Worm (Caenorhabditis elegans) whole organism, L1 larva: ENCODE data around the gene B0250.7.
A peak's percentile ranks its signal among the peaks of the same experiment; 100 is the strongest.

Experiments used
- C04F5.9 ChIP-seq: sonication (generic microtip); optimal IDR thresholded peaks from 2 replicates; lab custom pipeline; 2016; ENCODE audit warnings: missing genetic modification characterization, missing compliant biosample characterization
- F16B12.6 ChIP-seq: fragments of 150-350 bp; optimal IDR thresholded peaks from 2 replicates; lab custom pipeline; 2014; ENCODE audit warnings: missing biosample characterization, missing genetic modification characterization
- Y116A8C.19 ChIP-seq: sonication (generic microtip); optimal IDR thresholded peaks from 2 replicates; lab custom pipeline; 2016; ENCODE audit warnings: missing compliant biosample characterization, missing genetic modification characterization, borderline replicate concordance
- aha-1 ChIP-seq: fragments of 150-350 bp; optimal IDR thresholded peaks from 2 replicates; lab custom pipeline; 2014; ENCODE audit warnings: missing biosample characterization, missing genetic modification characterization
- alr-1 ChIP-seq: fragments of 200-800 bp; sonication (Bioruptor generic); optimal IDR thresholded peaks from 2 replicates; lab custom pipeline; 2018; ENCODE audit warnings: borderline replicate concordance, mild to moderate bottlenecking, missing genetic modification characterization, missing compliant biosample characterization
- ama-1 ChIP-seq: fragments of 150-350 bp; optimal IDR thresholded peaks from 2 replicates; lab custom pipeline; 2014
- blmp-1 ChIP-seq: fragments of 150-350 bp; optimal IDR thresholded peaks from 2 replicates; lab custom pipeline; 2014; ENCODE audit warnings: missing biosample characterization, missing genetic modification characterization
- ceh-8 ChIP-seq: fragments of 200-800 bp; sonication (Bioruptor generic); optimal IDR thresholded peaks from 2 replicates; lab custom pipeline; 2018; ENCODE audit warnings: mild to moderate bottlenecking, missing genetic modification characterization, moderate library complexity, missing compliant biosample characterization
- ceh-82 ChIP-seq, 3 experiments: fragments of 150-350 bp in 1 of 3; sonication (generic microtip) in 2 of 3; optimal IDR thresholded peaks; 2 replicates each; lab custom pipeline; 2014 to 2017; ENCODE audit warnings: missing biosample characterization in 3 of 3, missing genetic modification characterization in 3 of 3
- ceh-90 ChIP-seq: sonication (generic microtip); optimal IDR thresholded peaks from 2 replicates; lab custom pipeline; 2016; ENCODE audit warnings: missing genetic modification characterization, missing compliant biosample characterization
- dpl-1 ChIP-seq, 3 experiments: fragments of 150-350 bp in 2 of 3; sonication (generic microtip) in 1 of 3; optimal IDR thresholded peaks; 2 replicates each; lab custom pipeline; 2014 to 2017; ENCODE audit warnings: missing biosample characterization in 3 of 3, missing genetic modification characterization in 3 of 3, missing genetic modification reagents in 3 of 3
- efl-1 ChIP-seq, 4 experiments: fragments of 150-350 bp; optimal IDR thresholded peaks in 3 of 4; peaks in 1 of 4; 1 replicate in 1 of 4; 2 replicates in 3 of 4; lab custom pipeline; 2014; ENCODE audit warnings: missing biosample characterization in 2 of 4, missing genetic modification characterization in 2 of 4, missing genetic modification reagents in 2 of 4
- elt-2 ChIP-seq: sonication (generic microtip); optimal IDR thresholded peaks from 2 replicates; lab custom pipeline; 2016; ENCODE audit warnings: missing genetic modification characterization, mild to moderate bottlenecking, inconsistent platforms, missing compliant biosample characterization, missing genetic modification reagents
- ets-5 ChIP-seq: fragments of 200-800 bp; sonication (Bioruptor generic); IDR thresholded peaks from 2 replicates; pipeline ENCODE4 v1.3.6; 2022; ENCODE audit warnings: missing genetic modification characterization, missing compliant biosample characterization
- fkh-4 ChIP-seq: sonication (generic microtip); optimal IDR thresholded peaks from 2 replicates; lab custom pipeline; 2016; ENCODE audit warnings: missing compliant biosample characterization, missing genetic modification characterization, borderline replicate concordance
- fkh-8 ChIP-seq: sonication (generic microtip); optimal IDR thresholded peaks from 2 replicates; lab custom pipeline; 2016; ENCODE audit warnings: mild to moderate bottlenecking, missing genetic modification characterization, missing compliant biosample characterization
- grh-1 ChIP-seq: fragments of 200-800 bp; sonication (Bioruptor generic); IDR thresholded peaks from 2 replicates; pipeline ENCODE4 v1.3.6; 2022; ENCODE audit warnings: missing genetic modification reagents, missing genetic modification characterization, missing compliant biosample characterization
- hlh-4 ChIP-seq: sonication (generic microtip); optimal IDR thresholded peaks from 2 replicates; lab custom pipeline; 2016; ENCODE audit warnings: mild to moderate bottlenecking, missing genetic modification characterization, missing compliant biosample characterization
- hpl-2 ChIP-seq: fragments of 150-350 bp; optimal IDR thresholded peaks from 2 replicates; lab custom pipeline; 2014; ENCODE audit warnings: missing biosample characterization, missing genetic modification reagents, missing genetic modification characterization
- irx-1 ChIP-seq: sonication (generic microtip); optimal IDR thresholded peaks from 2 replicates; lab custom pipeline; 2016; ENCODE audit warnings: missing genetic modification characterization, missing compliant biosample characterization
- isw-1 ChIP-seq: fragments of 200-800 bp; sonication (Bioruptor generic); IDR thresholded peaks from 2 replicates; pipeline ENCODE4 v1.3.6; 2022; ENCODE audit warnings: missing genetic modification characterization, missing compliant biosample characterization
- jun-1 ChIP-seq: fragments of 150-350 bp; optimal IDR thresholded peaks from 2 replicates; lab custom pipeline; 2014; ENCODE audit warnings: missing biosample characterization, missing genetic modification reagents, missing genetic modification characterization
- lin-14 ChIP-seq: fragments of 200-800 bp; sonication (Bioruptor generic); optimal IDR thresholded peaks from 2 replicates; lab custom pipeline; 2018; ENCODE audit warnings: mild to moderate bottlenecking, missing genetic modification characterization, moderate library complexity, missing compliant biosample characterization
- lin-35 ChIP-seq, 2 experiments: fragments of 150-350 bp; optimal IDR thresholded peaks; 2 replicates each; lab custom pipeline; 2014; ENCODE audit warnings: missing biosample characterization in 2 of 2, missing genetic modification characterization in 2 of 2, missing genetic modification reagents in 2 of 2
- lir-3 ChIP-seq: sonication (generic microtip); optimal IDR thresholded peaks from 2 replicates; lab custom pipeline; 2016; ENCODE audit warnings: mild to moderate bottlenecking, missing genetic modification characterization, moderate library complexity, missing compliant biosample characterization; ENCODE audit not compliant: poor library complexity
- mab-9 ChIP-seq: fragments of 200-800 bp; sonication (Bioruptor generic); IDR thresholded peaks from 2 replicates; pipeline ENCODE4 v1.3.6; 2022; ENCODE audit warnings: missing genetic modification reagents, missing genetic modification characterization, missing compliant biosample characterization
- mdl-1 ChIP-seq, 2 experiments: fragments of 150-350 bp; optimal IDR thresholded peaks; 2 replicates each; lab custom pipeline; 2014 to 2017; ENCODE audit warnings: missing biosample characterization in 2 of 2, missing genetic modification characterization in 2 of 2, inconsistent platforms in 1 of 2
- mef-2 ChIP-seq: fragments of 150-350 bp; optimal IDR thresholded peaks from 2 replicates; lab custom pipeline; 2014; ENCODE audit warnings: missing biosample characterization, missing genetic modification characterization
- mep-1 ChIP-seq: fragments of 150-350 bp; optimal IDR thresholded peaks from 2 replicates; lab custom pipeline; 2014; ENCODE audit warnings: missing biosample characterization, missing genetic modification characterization
- nhr-11 ChIP-seq: fragments of 150-350 bp; optimal IDR thresholded peaks from 2 replicates; lab custom pipeline; 2014; ENCODE audit warnings: missing biosample characterization, missing genetic modification characterization
- nhr-19 ChIP-seq: fragments of 200-800 bp; sonication (Bioruptor generic); conservative IDR thresholded peaks from 2 replicates; pipeline ENCODE4 v1.3.6; 2022; ENCODE audit warnings: missing genetic modification characterization, missing compliant biosample characterization
- nhr-237 ChIP-seq: fragments of 150-350 bp; optimal IDR thresholded peaks from 2 replicates; lab custom pipeline; 2014; ENCODE audit warnings: missing biosample characterization, missing genetic modification characterization
- nhr-47 ChIP-seq: sonication (generic microtip); optimal IDR thresholded peaks from 2 replicates; lab custom pipeline; 2016; ENCODE audit warnings: mild to moderate bottlenecking, missing genetic modification characterization, moderate library complexity, missing compliant biosample characterization
- nhr-76 ChIP-seq: sonication (generic microtip); optimal IDR thresholded peaks from 2 replicates; lab custom pipeline; 2017; ENCODE audit warnings: missing biosample characterization, missing genetic modification characterization
- pag-3 ChIP-seq: sonication (generic microtip); optimal IDR thresholded peaks from 2 replicates; lab custom pipeline; 2017; ENCODE audit warnings: missing genetic modification characterization, mild to moderate bottlenecking, missing compliant biosample characterization, antibody characterized with exemption, borderline replicate concordance; ENCODE audit not compliant: insufficient read depth
- pax-3 ChIP-seq: fragments of 200-800 bp; sonication (Bioruptor generic); optimal IDR thresholded peaks from 2 replicates; lab custom pipeline; 2018; ENCODE audit warnings: mild to moderate bottlenecking, missing genetic modification characterization, moderate library complexity, missing compliant biosample characterization
- snpc-4 ChIP-seq: fragments of 150-350 bp; optimal IDR thresholded peaks from 2 replicates; lab custom pipeline; 2014; ENCODE audit warnings: missing biosample characterization, missing genetic modification characterization
- snu-23 ChIP-seq: sonication (generic microtip); optimal IDR thresholded peaks from 2 replicates; lab custom pipeline; 2016; ENCODE audit warnings: missing genetic modification characterization, missing compliant biosample characterization
- sptf-1 ChIP-seq: fragments of 150-350 bp; optimal IDR thresholded peaks from 2 replicates; lab custom pipeline; 2014; ENCODE audit warnings: missing biosample characterization, missing genetic modification characterization
- swsn-7 ChIP-seq: sonication (generic microtip); optimal IDR thresholded peaks from 2 replicates; lab custom pipeline; 2016; ENCODE audit warnings: missing genetic modification characterization, missing compliant biosample characterization
- tbx-2 ChIP-seq: sonication (generic microtip); optimal IDR thresholded peaks from 2 replicates; lab custom pipeline; 2016; ENCODE audit warnings: missing genetic modification characterization, missing compliant biosample characterization
- unc-130 ChIP-seq: fragments of 150-350 bp; optimal IDR thresholded peaks from 2 replicates; lab custom pipeline; 2017; ENCODE audit warnings: missing biosample characterization, missing genetic modification characterization, inconsistent platforms
- unc-62 ChIP-seq: fragments of 150-350 bp; optimal IDR thresholded peaks from 2 replicates; lab custom pipeline; 2014; ENCODE audit warnings: missing biosample characterization, missing genetic modification reagents, missing genetic modification characterization
- unc-86 ChIP-seq: sonication (generic microtip); optimal IDR thresholded peaks from 2 replicates; lab custom pipeline; 2016; ENCODE audit warnings: missing genetic modification characterization, missing compliant biosample characterization
- unc-98 ChIP-seq: fragments of 200-800 bp; sonication (Bioruptor generic); IDR thresholded peaks from 2 replicates; pipeline ENCODE4 v1.3.6; 2022; ENCODE audit warnings: missing genetic modification characterization, missing compliant biosample characterization
- vab-15 ChIP-seq: sonication (generic microtip); optimal IDR thresholded peaks from 2 replicates; lab custom pipeline; 2017; ENCODE audit warnings: missing genotype, mild to moderate bottlenecking, missing genetic modification characterization, missing compliant biosample characterization
- xbp-1 ChIP-seq: sonication (generic microtip); optimal IDR thresholded peaks from 2 replicates; lab custom pipeline; 2016; ENCODE audit warnings: missing genetic modification characterization, missing compliant biosample characterization
- ztf-4 ChIP-seq: fragments of 150-350 bp; optimal IDR thresholded peaks from 2 replicates; lab custom pipeline; 2014; ENCODE audit warnings: missing biosample characterization, missing genetic modification characterization

Gene B0250.7

ce11 chrV:20497537-20497936, 21.7 kb upstream of the B0250.7 start:
- TF ChIP-seq elt-2 (tag; lab: Kevin White, UChicago) (peak; percentile 38), ceh-8 (GFP tag; lab: Kevin White, UChicago) (no peak), efl-1 (optimal IDR thresholded peaks at IDR 0.05; lab: Kevin White, UChicago) (no peak), efl-1 (GFP tag; optimal IDR thresholded peaks at IDR 0.05 in 1 of 2; lab: Kevin White, UChicago) (peak in 1 of 2 experiments; percentile 25)

ce11 chrV:20493271-20494231, 17.7 kb upstream of the B0250.7 start, which contains the start of gene B0250.5:
B0250.5 (plus strand) TSS chrV:20493924.
- TF ChIP-seq elt-2 (tag; lab: Kevin White, UChicago), result no peak
- no peak for TF ChIP-seq ama-1 (lab: Kevin White, UChicago)
- TF ChIP-seq nhr-76 (tag; lab: Kevin White, UChicago), result no peak
- TF ChIP-seq aha-1 (tag; lab: Kevin White, UChicago), result no peak
- TF ChIP-seq ets-5 (GFP tag; lab: Robert Waterston, UW), result no peak
- peak; percentile 5 for TF ChIP-seq fkh-8
- no peak for TF ChIP-seq lin-14 (GFP tag; lab: Kevin White, UChicago)
- no peak for TF ChIP-seq ztf-4 (tag; lab: Kevin White, UChicago)
- TF ChIP-seq C04F5.9 (tag; lab: Kevin White, UChicago), result no peak
- no peak for TF ChIP-seq jun-1 (tag; lab: Kevin White, UChicago)
- TF ChIP-seq pag-3 (tag; lab: Kevin White, UChicago), result no peak
- no peak for TF ChIP-seq ceh-8 (GFP tag; lab: Kevin White, UChicago)
- TF ChIP-seq dpl-1 (GFP tag; optimal IDR thresholded peaks at IDR 0.05; lab: Kevin White, UChicago), result peak; percentile 56 to 77 (median 63)
- TF ChIP-seq isw-1 (GFP tag; lab: Robert Waterston, UW), result peak; percentile 72
- peak; percentile 25 for TF ChIP-seq unc-86
- no peak for TF ChIP-seq hlh-4 (tag; lab: Kevin White, UChicago)
- no peak for TF ChIP-seq grh-1 (GFP tag; lab: Robert Waterston, UW)
- TF ChIP-seq ceh-90, result no peak
- peak; percentile 82 for TF ChIP-seq xbp-1 (tag; lab: Kevin White, UChicago)
- no peak for TF ChIP-seq Y116A8C.19 (tag; lab: Kevin White, UChicago)
- TF ChIP-seq mef-2 (tag; lab: Kevin White, UChicago), result no peak
- peak in 2 of 3 experiments; percentile 1 to 28 for TF ChIP-seq ceh-82 (tag; optimal IDR thresholded peaks at IDR 0.05; lab: Kevin White, UChicago)
- TF ChIP-seq pax-3 (tag; lab: Kevin White, UChicago), result no peak
- TF ChIP-seq lin-35 (GFP tag; optimal IDR thresholded peaks at IDR 0.05; lab: Kevin White, UChicago), result peak; percentile 28 to 80
- TF ChIP-seq irx-1 (tag; lab: Kevin White, UChicago), result peak; percentile 62
- TF ChIP-seq mdl-1 (tag; optimal IDR thresholded peaks at IDR 0.05; lab: Kevin White, UChicago), result no peak
- TF ChIP-seq hpl-2 (GFP tag; lab: Kevin White, UChicago), result peak; percentile 10
- no peak for TF ChIP-seq nhr-237
- no peak for TF ChIP-seq vab-15 (tag; lab: Kevin White, UChicago)
- peak; percentile 27 for TF ChIP-seq tbx-2 (tag; lab: Kevin White, UChicago)
- TF ChIP-seq mab-9 (GFP tag; lab: Robert Waterston, UW), result no peak
- no peak for TF ChIP-seq alr-1
- TF ChIP-seq blmp-1, result peak; percentile 22
- TF ChIP-seq snu-23 (GFP tag; lab: Kevin White, UChicago), result peak; percentile 69
- peak; percentile 69 for TF ChIP-seq mep-1 (tag; lab: Kevin White, UChicago)
- TF ChIP-seq nhr-11 (tag; lab: Kevin White, UChicago), result no peak
- TF ChIP-seq fkh-4, result no peak
- no peak for TF ChIP-seq unc-98
- TF ChIP-seq swsn-7 (tag; lab: Kevin White, UChicago), result peak; percentile 68
- TF ChIP-seq nhr-19 (GFP tag; lab: Robert Waterston, UW), result peak; percentile 32; the same call in 1 of the 2 replicates
- TF ChIP-seq unc-130 (tag; lab: Kevin White, UChicago), result no peak
- TF ChIP-seq nhr-47 (tag; lab: Kevin White, UChicago), result peak; percentile 80
- no peak for TF ChIP-seq unc-62 (GFP tag; lab: Kevin White, UChicago)
- TF ChIP-seq F16B12.6 (tag; lab: Kevin White, UChicago), result peak; percentile 90
- TF ChIP-seq lir-3 (tag; lab: Kevin White, UChicago), result no peak
- no peak for TF ChIP-seq sptf-1 (tag; lab: Kevin White, UChicago)
- peak; percentile 40 for TF ChIP-seq snpc-4 (tag; lab: Kevin White, UChicago)
